Worm (Caenorhabditis elegans) whole organism, late embryonic: ENCODE results near the gene T07G12.3.

Source experiments
- ama-1 ChIP-seq: fragments of 150-350 bp; optimal IDR thresholded peaks from 2 replicates; lab custom pipeline; 2014
- ceh-6 ChIP-seq: fragments of 200-800 bp; sonication (Bioruptor generic); optimal IDR thresholded peaks from 2 replicates; lab custom pipeline; 2018; ENCODE audit warnings: mild to moderate bottlenecking, missing genetic modification characterization, missing compliant biosample characterization
- elt-2 ChIP-seq: sonication (generic microtip); optimal IDR thresholded peaks from 2 replicates; lab custom pipeline; 2016; ENCODE audit warnings: missing genetic modification reagents, missing genetic modification characterization, missing compliant biosample characterization
- ets-4 ChIP-seq: sonication (generic microtip); optimal IDR thresholded peaks from 2 replicates; lab custom pipeline; 2016; ENCODE audit warnings: missing genetic modification characterization, missing compliant biosample characterization
- lim-6 ChIP-seq: sonication (generic microtip); optimal IDR thresholded peaks from 2 replicates; lab custom pipeline; 2016; ENCODE audit warnings: missing genetic modification characterization, missing compliant biosample characterization
- nhr-11 ChIP-seq: fragments of 150-350 bp; optimal IDR thresholded peaks from 2 replicates; lab custom pipeline; 2014; ENCODE audit warnings: missing biosample characterization, missing genetic modification characterization
- pha-2 ChIP-seq: sonication (generic microtip); optimal IDR thresholded peaks from 2 replicates; lab custom pipeline; 2017; ENCODE audit warnings: mild to moderate bottlenecking, missing genetic modification characterization, missing compliant biosample characterization
- pha-4 ChIP-seq: fragments of 150-350 bp; optimal IDR thresholded peaks from 2 replicates; lab custom pipeline; 2018; ENCODE audit warnings: missing biosample characterization, missing genetic modification reagents, missing genetic modification characterization
- pqm-1 ChIP-seq: sonication (generic microtip); optimal IDR thresholded peaks from 2 replicates; lab custom pipeline; 2016; ENCODE audit warnings: missing genetic modification characterization, missing compliant biosample characterization
- unc-3 ChIP-seq, 2 experiments: fragments of 200-800 bp in 1 of 2; sonication (Bioruptor generic) in 1 of 2; sonication (generic microtip) in 1 of 2; conservative IDR thresholded peaks in 1 of 2; optimal IDR thresholded peaks in 1 of 2; 2 replicates each; pipeline versions ENCODE4 v1.3.6 to Lab custom; 2016 to 2022; ENCODE audit warnings: missing compliant biosample characterization in 2 of 2, missing genetic modification characterization in 2 of 2, missing genetic modification reagents in 1 of 2

DNA sequence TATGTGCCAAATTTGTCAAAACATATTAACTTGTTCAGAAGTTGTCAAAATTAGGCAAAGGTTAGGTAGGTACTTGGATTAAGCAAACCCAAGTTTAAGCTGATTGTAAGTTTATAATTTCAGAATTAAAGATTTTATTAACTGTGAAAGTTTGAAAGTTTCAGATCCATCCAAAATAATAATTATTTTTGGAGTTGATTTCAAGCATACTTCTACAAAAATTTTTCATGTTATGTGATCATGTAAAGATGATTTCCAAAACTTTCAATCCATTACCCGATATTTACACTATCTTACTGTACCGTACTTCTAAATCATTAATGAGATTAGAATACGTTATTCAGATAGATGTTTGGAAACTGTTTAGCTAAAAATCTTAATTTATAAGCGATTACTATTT, 30.9 kb downstream of the T07G12.3 start:
- TF ChIP-seq ceh-6 (GFP tag; lab: Kevin White, UChicago) = no peak
- TF ChIP-seq unc-3 (GFP tag; conservative IDR thresholded peaks at IDR 0.05; lab: Robert Waterston, UW) = no peak
- TF ChIP-seq unc-3 (tag; optimal IDR thresholded peaks at IDR 0.05; lab: Kevin White, UChicago) = no peak
- TF ChIP-seq elt-2 (tag; lab: Kevin White, UChicago) = no peak
- no peak for TF ChIP-seq lim-6 (tag; lab: Kevin White, UChicago)
- TF ChIP-seq pqm-1 (tag; lab: Kevin White, UChicago) = no peak
- no peak for TF ChIP-seq pha-2 (tag; lab: Kevin White, UChicago)
- no peak for TF ChIP-seq ama-1 (lab: Kevin White, UChicago)
- no peak for TF ChIP-seq nhr-11
- no peak for TF ChIP-seq pha-4 (tag; lab: Kevin White, UChicago)
- no peak for TF ChIP-seq ets-4
